Worm (Caenorhabditis elegans) whole organism, L4 larva: ENCODE results near the gene F54F11.1.

Source experiments
- F26F4.8 ChIP-seq: fragments of 200-800 bp; sonication (Bioruptor generic); conservative IDR thresholded peaks from 2 replicates; pipeline ENCODE4 v1.3.6; 2022; ENCODE audit warnings: missing genetic modification characterization, missing compliant biosample characterization
- R02D3.7 ChIP-seq: fragments of 150-350 bp; sonication (generic microtip); optimal IDR thresholded peaks from 3 replicates; lab custom pipeline; 2014; ENCODE audit warnings: missing biosample characterization, missing genetic modification characterization
- T20F7.1 ChIP-seq: fragments of 200-800 bp; sonication (Bioruptor generic); optimal IDR thresholded peaks from 2 replicates; lab custom pipeline; 2018; ENCODE audit warnings: mild to moderate bottlenecking, missing genetic modification characterization, missing compliant biosample characterization
- T26A8.4 ChIP-seq: fragments of 200-800 bp; sonication (Bioruptor generic); IDR thresholded peaks from 2 replicates; pipeline ENCODE4 v1.3.6; 2022; ENCODE audit warnings: missing genetic modification characterization, missing compliant biosample characterization
- Y75B8A.6 ChIP-seq: fragments of 200-800 bp; sonication (Bioruptor generic); IDR thresholded peaks from 2 replicates; pipeline ENCODE4 v1.3.6; 2022; ENCODE audit warnings: missing genetic modification reagents, missing genetic modification characterization, missing compliant biosample characterization
- aha-1 ChIP-seq: fragments of 150-350 bp; peaks from one replicate; lab custom pipeline; 2014; ENCODE audit warnings: missing biosample characterization, missing genetic modification characterization
- arid-1 ChIP-seq: fragments of 200-800 bp; sonication (Bioruptor generic); conservative IDR thresholded peaks from 2 replicates; pipeline ENCODE4 v1.3.6; 2022; ENCODE audit warnings: missing genetic modification reagents, missing genetic modification characterization, missing compliant biosample characterization
- ceh-28 ChIP-seq: fragments of 150-350 bp; optimal IDR thresholded peaks from 2 replicates; lab custom pipeline; 2014; ENCODE audit warnings: missing biosample characterization, missing genetic modification reagents, missing genetic modification characterization
- ceh-62 ChIP-seq: sonication (generic microtip); optimal IDR thresholded peaks from 2 replicates; lab custom pipeline; 2017; ENCODE audit warnings: missing biosample characterization, missing genetic modification characterization
- ceh-82 ChIP-seq: sonication (generic microtip); optimal IDR thresholded peaks from 2 replicates; lab custom pipeline; 2017; ENCODE audit warnings: missing biosample characterization, missing genetic modification characterization
- egl-43 ChIP-seq: fragments of 200-800 bp; sonication (Bioruptor generic); IDR thresholded peaks from 2 replicates; pipeline ENCODE4 v1.3.6; 2022; ENCODE audit warnings: missing genetic modification reagents, missing genetic modification characterization, missing compliant biosample characterization
- hlh-11 ChIP-seq: fragments of 200-800 bp; sonication (Bioruptor generic); optimal IDR thresholded peaks from 2 replicates; lab custom pipeline; 2018; ENCODE audit warnings: mild to moderate bottlenecking, missing genetic modification characterization, missing compliant biosample characterization
- lin-38 ChIP-seq: fragments of 200-800 bp; sonication (Bioruptor generic); IDR thresholded peaks from 2 replicates; pipeline ENCODE4 v1.3.6; 2022; ENCODE audit warnings: missing genetic modification reagents, missing genetic modification characterization, missing compliant biosample characterization
- lir-3 ChIP-seq: sonication (generic microtip); optimal IDR thresholded peaks from 2 replicates; lab custom pipeline; 2016; ENCODE audit warnings: mild to moderate bottlenecking, missing genetic modification characterization, missing compliant biosample characterization
- mdl-1 ChIP-seq, 2 experiments: fragments of 150-350 bp in 1 of 2; sonication (generic microtip) in 1 of 2; optimal IDR thresholded peaks; 2 replicates each; lab custom pipeline; 2014 to 2017; ENCODE audit warnings: missing biosample characterization in 2 of 2, missing genetic modification characterization in 2 of 2
- mdt-29 ChIP-seq: fragments of 200-800 bp; sonication (Bioruptor generic); IDR thresholded peaks from 2 replicates; pipeline ENCODE4 v1.3.6; 2022; ENCODE audit warnings: missing genetic modification reagents, missing genetic modification characterization, missing compliant biosample characterization
- mep-1 ChIP-seq: fragments of 150-350 bp; sonication (generic microtip); optimal IDR thresholded peaks from 3 replicates; lab custom pipeline; 2014; ENCODE audit warnings: missing biosample characterization, missing genetic modification characterization
- nhr-102 ChIP-seq: sonication (generic microtip); optimal IDR thresholded peaks from 2 replicates; lab custom pipeline; 2016; ENCODE audit warnings: mild to moderate bottlenecking, missing genetic modification characterization, moderate library complexity, missing compliant biosample characterization
- nhr-111 ChIP-seq: fragments of 200-800 bp; sonication (Bioruptor generic); optimal IDR thresholded peaks from 2 replicates; lab custom pipeline; 2018; ENCODE audit warnings: mild to moderate bottlenecking, missing genetic modification characterization, missing compliant biosample characterization
- nhr-237 ChIP-seq: sonication (generic microtip); optimal IDR thresholded peaks from 2 replicates; lab custom pipeline; 2017; ENCODE audit warnings: missing biosample characterization, missing genetic modification characterization
- nhr-41 ChIP-seq: fragments of 200-800 bp; sonication (Bioruptor generic); IDR thresholded peaks from 2 replicates; pipeline ENCODE4 v1.3.6; 2022; ENCODE audit warnings: missing genetic modification reagents, missing genetic modification characterization, missing compliant biosample characterization
- nhr-42 ChIP-seq: fragments of 200-800 bp; sonication (Bioruptor generic); IDR thresholded peaks from 2 replicates; pipeline ENCODE4 v1.3.6; 2022; ENCODE audit warnings: missing genetic modification characterization, missing compliant biosample characterization
- nhr-48 ChIP-seq: sonication (generic microtip); optimal IDR thresholded peaks from 2 replicates; lab custom pipeline; 2016; ENCODE audit warnings: mild to moderate bottlenecking, missing genetic modification characterization, missing compliant biosample characterization
- nhr-6 ChIP-seq: fragments of 150-350 bp; optimal IDR thresholded peaks from 2 replicates; lab custom pipeline; 2014; ENCODE audit warnings: missing biosample characterization, missing genetic modification characterization
- nhr-76 ChIP-seq: fragments of 150-350 bp; optimal IDR thresholded peaks from 2 replicates; lab custom pipeline; 2014; ENCODE audit warnings: missing biosample characterization, missing genetic modification characterization
- sdz-12 ChIP-seq: fragments of 200-800 bp; sonication (Bioruptor generic); optimal IDR thresholded peaks from 2 replicates; lab custom pipeline; 2018; ENCODE audit warnings: mild to moderate bottlenecking, missing genetic modification characterization, missing compliant biosample characterization
- set-16 ChIP-seq: fragments of 200-800 bp; sonication (Bioruptor generic); IDR thresholded peaks from 2 replicates; pipeline ENCODE4 v1.3.6; 2022; ENCODE audit warnings: missing genetic modification reagents, missing genetic modification characterization, missing compliant biosample characterization
- skn-1 ChIP-seq: fragments of 150-350 bp; optimal IDR thresholded peaks from 2 replicates; lab custom pipeline; 2014; ENCODE audit warnings: missing biosample characterization, missing genetic modification characterization
- snpc-1.2 ChIP-seq: fragments of 200-800 bp; sonication (Bioruptor generic); IDR thresholded peaks from 2 replicates; pipeline ENCODE4 v1.3.6; 2022; ENCODE audit warnings: missing genetic modification reagents, missing genetic modification characterization, missing compliant biosample characterization
- snpc-4 ChIP-seq: fragments of 150-350 bp; optimal IDR thresholded peaks from 2 replicates; lab custom pipeline; 2014; ENCODE audit warnings: missing biosample characterization, missing genetic modification characterization
- spr-3 ChIP-seq: fragments of 200-800 bp; sonication (Bioruptor generic); optimal IDR thresholded peaks from 2 replicates; lab custom pipeline; 2018; ENCODE audit warnings: mild to moderate bottlenecking, missing genetic modification characterization, missing compliant biosample characterization
- tag-97 ChIP-seq: fragments of 200-800 bp; sonication (Bioruptor generic); IDR thresholded peaks from 2 replicates; pipeline ENCODE4 v1.3.6; 2022; ENCODE audit warnings: missing genetic modification characterization, missing compliant biosample characterization
- unc-62 ChIP-seq, 3 experiments: fragments of 150-350 bp in 1 of 3; sonication (generic microtip); optimal IDR thresholded peaks in 2 of 3; peaks in 1 of 3; 1 replicate in 1 of 3; 2 replicates in 2 of 3; lab custom pipeline; 2014 to 2017; ENCODE audit warnings: missing biosample characterization in 3 of 3, missing genetic modification characterization in 3 of 3, missing genetic modification reagents in 3 of 3, missing genotype in 1 of 3
- vab-7 ChIP-seq: fragments of 200-800 bp; sonication (Bioruptor generic); IDR thresholded peaks from 2 replicates; pipeline ENCODE4 v1.3.6; 2022; ENCODE audit warnings: missing genetic modification reagents, missing genetic modification characterization, missing compliant biosample characterization
- zip-2 ChIP-seq: fragments of 150-350 bp; optimal IDR thresholded peaks from 2 replicates; lab custom pipeline; 2014; ENCODE audit warnings: missing biosample characterization, missing genetic modification characterization
- ztf-11 ChIP-seq: fragments of 150-350 bp; optimal IDR thresholded peaks from 2 replicates; lab custom pipeline; 2014; ENCODE audit warnings: missing biosample characterization, missing genetic modification characterization

Gene F54F11.1

ce11 chrII:13479424-13479823, 24.3 kb upstream of the F54F11.1 start:
- TF ChIP-seq ceh-82 (no peak), nhr-41 (GFP tag; lab: Robert Waterston, UW) (no peak), unc-62 (GFP tag; optimal IDR thresholded peaks at IDR 0.05 in 1 of 2; lab: Kevin White, UChicago) (peak in 1 of 2 experiments; percentile 68), unc-62 (tag; optimal IDR thresholded peaks at IDR 0.05; lab: Kevin White, UChicago) (no peak)

- TF ChIP-seq nhr-102 (no peak), nhr-48 (tag; lab: Kevin White, UChicago) (peak; percentile 26), aha-1 (tag; lab: Kevin White, UChicago) (peak; percentile 58)
- TF ChIP-seq, all 104 proteins: peak for 2
Measured at ce11 chrII:13481781-13482455, 21.8 kb upstream of the F54F11.1 start, which contains the start of gene E01G4.6. TSS of gene E01G4.6 (plus strand) at chrII:13482405.

ce11 chrII:13484108-13484507, 19.6 kb upstream of the F54F11.1 start:
- no peak for TF ChIP-seq nhr-76 (tag; lab: Kevin White, UChicago)
- TF ChIP-seq vab-7 (GFP tag; lab: Robert Waterston, UW) = no peak
- no peak for TF ChIP-seq egl-43 (GFP tag; lab: Robert Waterston, UW)
- TF ChIP-seq nhr-111 (GFP tag; lab: Kevin White, UChicago) = no peak
- no peak for TF ChIP-seq nhr-102
- TF ChIP-seq spr-3 = no peak
- TF ChIP-seq unc-62 (GFP tag; optimal IDR thresholded peaks at IDR 0.05 in 1 of 2; lab: Kevin White, UChicago) = peak in 1 of 2 experiments; percentile 47
- no peak for TF ChIP-seq unc-62 (tag; optimal IDR thresholded peaks at IDR 0.05; lab: Kevin White, UChicago)
- no peak for TF ChIP-seq nhr-237
- peak; percentile 65 for TF ChIP-seq set-16 (GFP tag; lab: Robert Waterston, UW)
- TF ChIP-seq ztf-11 (tag; lab: Kevin White, UChicago) = no peak
- no peak for TF ChIP-seq tag-97 (GFP tag; lab: Robert Waterston, UW)
- TF ChIP-seq lir-3 (tag; lab: Kevin White, UChicago) = no peak
- no peak for TF ChIP-seq hlh-11 (tag; lab: Kevin White, UChicago)
- TF ChIP-seq, all 104 proteins: peak for 2

ce11 chrII:13485119-13485518, 18.6 kb upstream of the F54F11.1 start:
- TF ChIP-seq unc-62 (GFP tag; optimal IDR thresholded peaks at IDR 0.05 in 1 of 2; lab: Kevin White, UChicago) = no peak
- TF ChIP-seq unc-62 (tag; optimal IDR thresholded peaks at IDR 0.05; lab: Kevin White, UChicago) = no peak
- no peak for TF ChIP-seq zip-2 (tag; lab: Kevin White, UChicago)
- TF ChIP-seq arid-1 = no peak
- no peak for TF ChIP-seq nhr-6 (tag; lab: Kevin White, UChicago)
- TF ChIP-seq mdl-1 (tag; optimal IDR thresholded peaks at IDR 0.05; lab: Kevin White, UChicago) = no peak
- no peak for TF ChIP-seq snpc-4 (tag; lab: Kevin White, UChicago)
- no peak for TF ChIP-seq mep-1
- TF ChIP-seq tag-97 (GFP tag; lab: Robert Waterston, UW) = no peak
- peak; percentile 77 for TF ChIP-seq set-16 (GFP tag; lab: Robert Waterston, UW)
- TF ChIP-seq aha-1 (tag; lab: Kevin White, UChicago) = no peak
- TF ChIP-seq ceh-62 (tag; lab: Kevin White, UChicago) = no peak
- TF ChIP-seq Y75B8A.6 (GFP tag; lab: Robert Waterston, UW) = no peak
- TF ChIP-seq sdz-12 (GFP tag; lab: Kevin White, UChicago) = no peak
- TF ChIP-seq lin-38 (GFP tag; lab: Robert Waterston, UW) = 0 out of 2 replicates have a peak, but pooled peaks have one; percentile 17
- 0 out of 2 replicates have a peak, but pooled peaks have one; percentile 7 for TF ChIP-seq F26F4.8
- TF ChIP-seq snpc-1.2 (GFP tag; lab: Robert Waterston, UW) = no peak
- 0 out of 2 replicates have a peak, but pooled peaks have one; percentile 5 for TF ChIP-seq nhr-42 (GFP tag; lab: Robert Waterston, UW)
- 0 out of 2 replicates have a peak, but pooled peaks have one; percentile 10 for TF ChIP-seq T26A8.4 (GFP tag; lab: Robert Waterston, UW)
- TF ChIP-seq skn-1 (tag; lab: Kevin White, UChicago) = no peak
- TF ChIP-seq nhr-41 (GFP tag; lab: Robert Waterston, UW) = no peak
- TF ChIP-seq ceh-28 (tag; lab: Kevin White, UChicago) = no peak
- no peak for TF ChIP-seq T20F7.1
- TF ChIP-seq R02D3.7 (tag; lab: Kevin White, UChicago) = no peak
- TF ChIP-seq mdt-29 (GFP tag; lab: Robert Waterston, UW) = no peak
- no peak for TF ChIP-seq egl-43 (GFP tag; lab: Robert Waterston, UW)
- TF ChIP-seq, all 104 proteins: peak for 5
